Worm (Caenorhabditis elegans) whole organism, midembryonic: Measurements from ENCODE around the gene K07E8.6.
A peak's percentile ranks its signal among the peaks of the same experiment; 100 is the strongest.

Experiments used
- cog-1 ChIP-seq: sonication (generic microtip); optimal IDR thresholded peaks from 2 replicates; lab custom pipeline; 2016; ENCODE audit warnings: missing genetic modification characterization, missing compliant biosample characterization
- flt-1 ChIP-seq: fragments of 200-800 bp; sonication (Bioruptor generic); IDR thresholded peaks from 2 replicates; pipeline ENCODE4 v1.3.6; 2022; ENCODE audit warnings: missing genetic modification characterization, missing compliant biosample characterization
- klf-2 ChIP-seq: fragments of 200-800 bp; sonication (Bioruptor generic); conservative IDR thresholded peaks from 2 replicates; pipeline ENCODE4 v1.3.6; 2022; ENCODE audit warnings: missing genetic modification reagents, missing genetic modification characterization, missing compliant biosample characterization
- med-1 ChIP-seq: sonication (generic microtip); optimal IDR thresholded peaks from 2 replicates; lab custom pipeline; 2017; ENCODE audit warnings: missing genetic modification characterization, mild to moderate bottlenecking, missing compliant biosample characterization, antibody characterized with exemption, missing genetic modification reagents; ENCODE audit not compliant: insufficient read depth
- ref-1 ChIP-seq: fragments of 200-800 bp; sonication (Bioruptor generic); conservative IDR thresholded peaks from 2 replicates; pipeline ENCODE4 v1.3.6; 2022; ENCODE audit warnings: missing genetic modification reagents, missing genetic modification characterization, missing compliant biosample characterization
- tab-1 ChIP-seq: fragments of 200-800 bp; sonication (Bioruptor generic); IDR thresholded peaks from 2 replicates; pipeline ENCODE4 v1.3.6; 2022; ENCODE audit warnings: missing genetic modification characterization, missing compliant biosample characterization
- ztf-23 ChIP-seq: fragments of 200-800 bp; sonication (Bioruptor generic); IDR thresholded peaks from 2 replicates; pipeline ENCODE4 v1.3.6; 2022; ENCODE audit warnings: missing genetic modification reagents, missing genetic modification characterization, missing compliant biosample characterization

DNA sequence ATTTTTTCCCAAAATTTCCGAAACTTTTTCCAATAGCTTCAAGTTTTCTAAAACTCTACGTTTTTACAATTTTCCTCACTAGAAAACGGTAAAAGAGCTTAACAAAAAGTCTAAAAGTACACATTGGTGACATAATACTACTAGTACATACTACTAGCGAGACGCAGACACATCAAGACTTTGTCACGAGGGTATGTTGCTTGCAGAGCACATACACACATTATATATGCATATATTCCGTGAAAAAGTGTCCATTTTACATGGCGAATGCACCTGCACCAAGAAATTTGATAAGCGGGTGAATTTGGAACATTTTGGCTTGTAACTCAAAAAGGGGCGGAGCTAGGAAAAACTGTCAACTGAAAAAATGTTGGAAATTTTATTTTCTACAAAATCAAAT, 38.1 kb downstream of the K07E8.6 start:
- no peak for TF ChIP-seq med-1
- peak; percentile 43 for TF ChIP-seq cog-1 (tag; lab: Kevin White, UChicago)
- TF ChIP-seq ztf-23 (GFP tag; lab: Robert Waterston, UW), result no peak
- no peak for TF ChIP-seq ref-1
- no peak for TF ChIP-seq tab-1
- no peak for TF ChIP-seq klf-2 (GFP tag; lab: Robert Waterston, UW)
- no peak for TF ChIP-seq flt-1
